Worm (Caenorhabditis elegans) whole organism, mixed stage, embryonic: ENCODE results near the gene tftc-5.

ENCODE experiments used
- M03D4.4 ChIP-seq: sonication (generic microtip); optimal IDR thresholded peaks from 2 replicates; lab custom pipeline; 2017; ENCODE audit warnings: mild to moderate bottlenecking, missing genetic modification characterization, missing compliant biosample characterization
- bed-3 ChIP-seq: fragments of 200-800 bp; sonication (Bioruptor generic); optimal IDR thresholded peaks from 3 replicates; lab custom pipeline; 2018; ENCODE audit warnings: mild to moderate bottlenecking, missing genetic modification characterization, moderate library complexity, missing compliant biosample characterization
- blmp-1 ChIP-seq: fragments of 150-350 bp; optimal IDR thresholded peaks from 2 replicates; lab custom pipeline; 2014; ENCODE audit warnings: missing biosample characterization, missing genetic modification characterization
- ceh-39 ChIP-seq: fragments of 150-350 bp; optimal IDR thresholded peaks from 2 replicates; lab custom pipeline; 2014; ENCODE audit warnings: missing biosample characterization, missing genetic modification characterization
- ceh-43 ChIP-seq: fragments of 200-800 bp; sonication (Bioruptor generic); optimal IDR thresholded peaks from 2 replicates; lab custom pipeline; 2018; ENCODE audit warnings: mild to moderate bottlenecking, missing genetic modification characterization, moderate library complexity, missing compliant biosample characterization
- ceh-83 ChIP-seq: fragments of 200-800 bp; sonication (Bioruptor generic); optimal IDR thresholded peaks from 2 replicates; lab custom pipeline; 2018; ENCODE audit warnings: mild to moderate bottlenecking, missing genetic modification characterization, missing compliant biosample characterization
- cnd-1 ChIP-seq: fragments of 200-800 bp; sonication (Bioruptor generic); optimal IDR thresholded peaks from 2 replicates; lab custom pipeline; 2018; ENCODE audit warnings: mild to moderate bottlenecking, missing genetic modification characterization, missing compliant biosample characterization
- drap-1 ChIP-seq: fragments of 200-800 bp; sonication (Bioruptor generic); optimal IDR thresholded peaks from 3 replicates; lab custom pipeline; 2018; ENCODE audit warnings: mild to moderate bottlenecking, missing genetic modification characterization, missing compliant biosample characterization
- elt-1 ChIP-seq: sonication (generic microtip); optimal IDR thresholded peaks from 2 replicates; lab custom pipeline; 2017; ENCODE audit warnings: missing genetic modification characterization, mild to moderate bottlenecking, missing compliant biosample characterization, antibody characterized with exemption, moderate library complexity, borderline replicate concordance; ENCODE audit not compliant: insufficient read depth
- elt-3 ChIP-seq: fragments of 150-350 bp; optimal IDR thresholded peaks from 2 replicates; lab custom pipeline; 2014; ENCODE audit warnings: missing biosample characterization, missing genetic modification characterization
- ham-2 ChIP-seq: fragments of 200-800 bp; sonication (Bioruptor generic); optimal IDR thresholded peaks from 2 replicates; lab custom pipeline; 2018; ENCODE audit warnings: mild to moderate bottlenecking, missing genetic modification characterization, missing compliant biosample characterization
- lin-13 ChIP-seq: fragments of 150-350 bp; optimal IDR thresholded peaks from 2 replicates; lab custom pipeline; 2014; ENCODE audit warnings: missing biosample characterization, missing genetic modification characterization
- lin-32 ChIP-seq: fragments of 200-800 bp; sonication (Bioruptor generic); optimal IDR thresholded peaks from 2 replicates; lab custom pipeline; 2018; ENCODE audit warnings: mild to moderate bottlenecking, missing genetic modification characterization, missing compliant biosample characterization
- lsy-2 ChIP-seq: fragments of 150-350 bp; optimal IDR thresholded peaks from 2 replicates; lab custom pipeline; 2014; ENCODE audit warnings: missing biosample characterization, missing genetic modification characterization
- mab-5 ChIP-seq: fragments of 150-350 bp; optimal IDR thresholded peaks from 2 replicates; lab custom pipeline; 2014; ENCODE audit warnings: missing biosample characterization, missing genetic modification characterization
- mep-1 ChIP-seq: fragments of 150-350 bp; optimal IDR thresholded peaks from 2 replicates; lab custom pipeline; 2017; ENCODE audit warnings: missing biosample characterization, missing genetic modification reagents, missing genetic modification characterization, inconsistent platforms
- mls-2 ChIP-seq: sonication (generic microtip); optimal IDR thresholded peaks from 2 replicates; lab custom pipeline; 2016; ENCODE audit warnings: mild to moderate bottlenecking, missing genetic modification characterization, moderate library complexity, missing compliant biosample characterization
- nhr-12 ChIP-seq: fragments of 150-350 bp; optimal IDR thresholded peaks from 2 replicates; lab custom pipeline; 2014; ENCODE audit warnings: missing biosample characterization, missing genetic modification characterization
- nhr-2 ChIP-seq: fragments of 150-350 bp; optimal IDR thresholded peaks from 2 replicates; lab custom pipeline; 2014; ENCODE audit warnings: missing biosample characterization, missing genetic modification characterization
- nhr-237 ChIP-seq: fragments of 150-350 bp; optimal IDR thresholded peaks from 2 replicates; lab custom pipeline; 2014; ENCODE audit warnings: missing biosample characterization, missing genetic modification characterization
- nhr-76 ChIP-seq: sonication (generic microtip); optimal IDR thresholded peaks from 2 replicates; lab custom pipeline; 2017; ENCODE audit warnings: missing biosample characterization, missing genetic modification characterization
- pha-4 ChIP-seq: fragments of 150-350 bp; optimal IDR thresholded peaks from 2 replicates; lab custom pipeline; 2018; ENCODE audit warnings: missing biosample characterization, missing genetic modification reagents, missing genetic modification characterization
- sem-2 ChIP-seq: fragments of 200-800 bp; sonication (Bioruptor generic); optimal IDR thresholded peaks from 2 replicates; lab custom pipeline; 2018; ENCODE audit warnings: mild to moderate bottlenecking, missing genetic modification characterization, missing compliant biosample characterization
- snpc-4 ChIP-seq: fragments of 150-350 bp; optimal IDR thresholded peaks from 2 replicates; lab custom pipeline; 2014; ENCODE audit warnings: missing biosample characterization, missing genetic modification characterization
- unc-120 ChIP-seq: sonication (generic microtip); optimal IDR thresholded peaks from 2 replicates; lab custom pipeline; 2017; ENCODE audit warnings: missing genetic modification characterization, missing compliant biosample characterization; ENCODE audit not compliant: poor library complexity, severe bottlenecking
- unc-39 ChIP-seq: fragments of 150-350 bp; optimal IDR thresholded peaks from 2 replicates; lab custom pipeline; 2014; ENCODE audit warnings: missing biosample characterization, missing genetic modification characterization
- unc-62 ChIP-seq: fragments of 150-350 bp; optimal IDR thresholded peaks from 2 replicates; lab custom pipeline; 2014; ENCODE audit warnings: missing biosample characterization, missing genetic modification reagents, missing genetic modification characterization
- zip-8 ChIP-seq: fragments of 150-350 bp; optimal IDR thresholded peaks from 2 replicates; lab custom pipeline; 2014; ENCODE audit warnings: missing biosample characterization, missing genetic modification characterization

Gene tftc-5

ce11 chrIII:4021866-4022265 is at the start of gene tftc-5:
Gene tftc-5, plus strand, starts transcription at chrIII:4022166.
- TF ChIP-seq pha-4 (tag; lab: Kevin White, UChicago) = no peak
- TF ChIP-seq mab-5 (tag; lab: Kevin White, UChicago) = no peak
- TF ChIP-seq nhr-12 (tag; lab: Kevin White, UChicago) = no peak
- TF ChIP-seq snpc-4 (tag; lab: Kevin White, UChicago) = no peak

ce11 chrIII:3972687-3973086 is 49.3 kb upstream of the tftc-5 start, which contains the start of gene R10E9.4:
Gene R10E9.4, minus strand, starts transcription at chrIII:3972787.
- TF ChIP-seq lin-13 = no peak
- TF ChIP-seq, all 35 proteins: peak for 0

- TF ChIP-seq ceh-83 (GFP tag; lab: Kevin White, UChicago) = no peak
- no peak for TF ChIP-seq zip-8 (tag; lab: Kevin White, UChicago)
- no peak for TF ChIP-seq bed-3 (GFP tag; lab: Kevin White, UChicago)
- no peak for TF ChIP-seq lin-32 (GFP tag; lab: Kevin White, UChicago)
- TF ChIP-seq cnd-1 (tag; lab: Kevin White, UChicago) = no peak
- no peak for TF ChIP-seq M03D4.4 (tag; lab: Kevin White, UChicago)
- TF ChIP-seq blmp-1 (tag; lab: Kevin White, UChicago) = no peak
- TF ChIP-seq unc-62 (GFP tag; lab: Kevin White, UChicago) = no peak
- no peak for TF ChIP-seq mab-5 (tag; lab: Kevin White, UChicago)
- TF ChIP-seq nhr-237 = no peak
- no peak for TF ChIP-seq lsy-2
- no peak for TF ChIP-seq unc-39 (tag; lab: Kevin White, UChicago)
- no peak for TF ChIP-seq nhr-12 (tag; lab: Kevin White, UChicago)
- TF ChIP-seq, all 35 proteins: peak for 0
Measured at ce11 chrIII:3974503-3974902, 47.5 kb upstream of the tftc-5 start.

- no peak for TF ChIP-seq unc-120
- TF ChIP-seq sem-2 (GFP tag; lab: Kevin White, UChicago) = no peak
- TF ChIP-seq elt-1 = no peak
- no peak for TF ChIP-seq cnd-1 (tag; lab: Kevin White, UChicago)
Measured at ce11 chrIII:3975008-3975407, 47.0 kb upstream of the tftc-5 start.

ce11 chrIII:3976291-3976690 is 45.7 kb upstream of the tftc-5 start, which contains the start of gene msi-1:
Gene msi-1, minus strand, starts transcription at chrIII:3976391.
- no peak for TF ChIP-seq ceh-39 (tag; lab: Kevin White, UChicago)
- TF ChIP-seq M03D4.4 (tag; lab: Kevin White, UChicago) = no peak
- no peak for TF ChIP-seq blmp-1 (tag; lab: Kevin White, UChicago)
- no peak for TF ChIP-seq zip-8 (tag; lab: Kevin White, UChicago)
- TF ChIP-seq lsy-2 = no peak
- TF ChIP-seq mls-2 (tag; lab: Kevin White, UChicago) = no peak
- no peak for TF ChIP-seq pha-4 (tag; lab: Kevin White, UChicago)
- no peak for TF ChIP-seq nhr-2

- TF ChIP-seq pha-4 (tag; lab: Kevin White, UChicago) (no peak), ham-2 (GFP tag; lab: Kevin White, UChicago) (no peak), unc-120 (no peak), nhr-2 (no peak), mls-2 (tag; lab: Kevin White, UChicago) (no peak), cnd-1 (tag; lab: Kevin White, UChicago) (no peak), unc-39 (tag; lab: Kevin White, UChicago) (no peak), ceh-43 (GFP tag; lab: Kevin White, UChicago) (no peak), snpc-4 (tag; lab: Kevin White, UChicago) (no peak), lsy-2 (no peak), mep-1 (no peak), drap-1 (GFP tag; lab: Kevin White, UChicago) (no peak), zip-8 (tag; lab: Kevin White, UChicago) (no peak), elt-1 (no peak), elt-3 (tag; lab: Kevin White, UChicago) (no peak), nhr-76 (tag; lab: Kevin White, UChicago) (no peak), nhr-12 (tag; lab: Kevin White, UChicago) (no peak), lin-13 (no peak), ceh-39 (tag; lab: Kevin White, UChicago) (no peak), sem-2 (GFP tag; lab: Kevin White, UChicago) (no peak)
Measured at ce11 chrIII:3976992-3977391, 45.0 kb upstream of the tftc-5 start.
